Worm (Caenorhabditis elegans): ENCODE measurements around the gene Y39F10A.3.

Y39F10A.3 gene

DNA sequence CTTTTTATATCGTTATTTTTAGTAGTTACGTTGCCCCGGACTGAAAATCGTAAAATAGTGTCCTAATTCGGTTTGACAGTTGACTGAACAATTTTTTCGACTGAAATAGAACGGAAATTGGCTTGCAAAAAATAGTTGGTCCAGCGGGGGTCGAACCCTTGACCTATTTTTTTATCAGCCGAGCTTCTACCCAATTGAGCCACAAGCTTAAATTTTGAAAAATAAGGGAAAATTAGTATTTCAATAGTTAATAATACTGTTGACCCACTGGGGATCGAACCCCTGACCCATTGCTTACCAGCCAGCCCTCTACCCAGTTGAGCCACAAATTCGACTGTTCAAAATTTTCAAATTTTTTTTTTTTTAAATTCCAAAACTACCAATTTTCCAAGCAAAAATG lies 31.0 kb downstream of the Y39F10A.3 start:
- TF ChIP-seq ceh-19 (GFP tag; optimal IDR thresholded peaks at IDR 0.05) = no peak
- no peak for TF ChIP-seq ref-2 (tag; optimal IDR thresholded peaks at IDR 0.05)
- no peak for TF ChIP-seq lim-6 (tag; optimal IDR thresholded peaks at IDR 0.05)
- no peak for TF ChIP-seq elt-2 (tag; optimal IDR thresholded peaks at IDR 0.05)
- no peak for TF ChIP-seq pat-9 (tag; optimal IDR thresholded peaks at IDR 0.05)

- no peak for TF ChIP-seq dve-1 (tag; optimal IDR thresholded peaks at IDR 0.05)
- TF ChIP-seq tbx-7 (tag; optimal IDR thresholded peaks at IDR 0.05) = no peak
- TF ChIP-seq lim-6 (tag; optimal IDR thresholded peaks at IDR 0.05) = no peak
- TF ChIP-seq C38D4.7 (GFP tag; optimal IDR thresholded peaks at IDR 0.05) = no peak
- TF ChIP-seq K02D7.2 (tag; optimal IDR thresholded peaks at IDR 0.05) = no peak
- no peak for TF ChIP-seq pha-2 (tag; optimal IDR thresholded peaks at IDR 0.05)
- no peak for TF ChIP-seq hlh-13 (GFP tag; optimal IDR thresholded peaks at IDR 0.05)
- no peak for TF ChIP-seq unc-86 (tag; optimal IDR thresholded peaks at IDR 0.05)
- no peak for TF ChIP-seq ceh-6 (GFP tag; optimal IDR thresholded peaks at IDR 0.05)
- no peak for TF ChIP-seq ama-1 (optimal IDR thresholded peaks at IDR 0.05)
- no peak for TF ChIP-seq pat-9 (tag; optimal IDR thresholded peaks at IDR 0.05)
- no peak for TF ChIP-seq F13H6.1 (tag; optimal IDR thresholded peaks at IDR 0.05)
- no peak for TF ChIP-seq fkh-6 (tag; optimal IDR thresholded peaks at IDR 0.05)
- TF ChIP-seq ceh-48 (tag; optimal IDR thresholded peaks at IDR 0.05) = no peak
- no peak for TF ChIP-seq pha-4 (tag; optimal IDR thresholded peaks at IDR 0.05)
- no peak for TF ChIP-seq madf-2 (tag; optimal IDR thresholded peaks at IDR 0.05)
- no peak for TF ChIP-seq ceh-22 (tag; optimal IDR thresholded peaks at IDR 0.05)
- no peak for TF ChIP-seq unc-55 (GFP tag; optimal IDR thresholded peaks at IDR 0.05)
Measured at ce11 chrII:750155-750554, 32.6 kb downstream of the Y39F10A.3 start, which contains the start of gene snt-6. TSS of gene snt-6 (minus strand) at chrII:750212.

DNA sequence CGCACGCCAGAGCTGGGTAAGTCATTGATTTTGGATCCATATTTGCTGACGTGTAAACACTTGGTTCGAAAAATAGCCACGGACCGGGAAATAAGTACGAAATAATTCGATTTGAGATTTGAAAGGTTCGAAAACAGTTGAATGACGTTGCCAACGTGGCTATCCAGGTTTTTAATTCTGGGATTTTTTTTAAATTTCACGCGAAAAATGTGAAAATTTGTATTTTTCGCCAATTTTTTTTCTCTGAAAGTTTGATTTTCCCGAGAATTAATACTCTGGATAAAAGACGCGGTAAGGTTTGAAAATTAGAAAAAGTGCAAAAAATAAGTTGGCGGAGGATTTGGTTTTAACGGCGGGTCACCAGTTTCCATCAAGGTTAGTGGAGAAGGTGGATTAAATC lies 42.0 kb downstream of the Y39F10A.3 start, which contains the start of gene fbxc-48:
fbxc-48 (minus strand) TSS at position 101 of the 400 bp plus-strand sequence.
- TF ChIP-seq K02D7.2 (tag; optimal IDR thresholded peaks at IDR 0.05) (no peak), lim-6 (tag; optimal IDR thresholded peaks at IDR 0.05) (no peak), hlh-15 (tag; optimal IDR thresholded peaks at IDR 0.05) (no peak), unc-3 (GFP tag; conservative IDR thresholded peaks at IDR 0.05) (no peak), unc-3 (tag; optimal IDR thresholded peaks at IDR 0.05) (no peak), ceh-34 (tag; optimal IDR thresholded peaks at IDR 0.05) (no peak), syd-9 (tag; optimal IDR thresholded peaks at IDR 0.05) (no peak), pat-9 (tag; optimal IDR thresholded peaks at IDR 0.05) (no peak), zip-5 (tag; optimal IDR thresholded peaks at IDR 0.05) (no peak), ama-1 (optimal IDR thresholded peaks at IDR 0.05) (no peak)

ce11 chrII:732393-732792 lies 50.4 kb downstream of the Y39F10A.3 start:
- TF ChIP-seq hlh-15 (tag; optimal IDR thresholded peaks at IDR 0.05) = no peak
- TF ChIP-seq nfya-1 (tag; optimal IDR thresholded peaks at IDR 0.05) = no peak
- TF ChIP-seq hlh-8 (tag; optimal IDR thresholded peaks at IDR 0.05) = no peak
- no peak for TF ChIP-seq hlh-6 (tag; optimal IDR thresholded peaks at IDR 0.05)
- TF ChIP-seq fkh-10 (GFP tag; optimal IDR thresholded peaks at IDR 0.05) = no peak
- TF ChIP-seq pros-1 (tag; optimal IDR thresholded peaks at IDR 0.05) = no peak
- TF ChIP-seq pat-9 (tag; optimal IDR thresholded peaks at IDR 0.05) = no peak
- no peak for TF ChIP-seq C38D4.7 (GFP tag; optimal IDR thresholded peaks at IDR 0.05)
- no peak for TF ChIP-seq elt-4 (tag; optimal IDR thresholded peaks at IDR 0.05)
- TF ChIP-seq lim-6 (tag; optimal IDR thresholded peaks at IDR 0.05) = no peak
- no peak for TF ChIP-seq nhr-11 (tag; optimal IDR thresholded peaks at IDR 0.05)

Measured in whole organism, late embryonic.